Worm (Caenorhabditis elegans) whole organism, L3 larva: Measurements from ENCODE around the gene icln-1.

Source experiments
- elt-2 ChIP-seq: sonication (generic microtip); optimal IDR thresholded peaks from 2 replicates; lab custom pipeline; 2016; ENCODE audit warnings: missing genetic modification reagents, mild to moderate bottlenecking, missing genetic modification characterization, missing compliant biosample characterization
- mdl-1 ChIP-seq: fragments of 150-350 bp; optimal IDR thresholded peaks from 2 replicates; lab custom pipeline; 2014; ENCODE audit warnings: missing biosample characterization, missing genetic modification characterization
- nfya-1 ChIP-seq: sonication (generic microtip); optimal IDR thresholded peaks from 2 replicates; lab custom pipeline; 2017; ENCODE audit warnings: missing genetic modification characterization, mild to moderate bottlenecking, missing compliant biosample characterization, antibody characterized with exemption, moderate library complexity; ENCODE audit not compliant: insufficient read depth
- nhr-11 ChIP-seq: fragments of 150-350 bp; optimal IDR thresholded peaks from 2 replicates; lab custom pipeline; 2014; ENCODE audit warnings: missing biosample characterization, missing genetic modification characterization
- nhr-12 ChIP-seq: fragments of 150-350 bp; optimal IDR thresholded peaks from 2 replicates; lab custom pipeline; 2014; ENCODE audit warnings: missing biosample characterization, missing genetic modification characterization
- nhr-25 ChIP-seq: sonication (generic microtip); optimal IDR thresholded peaks from 2 replicates; lab custom pipeline; 2017; ENCODE audit warnings: missing biosample characterization, missing genetic modification characterization
- nhr-76 ChIP-seq: fragments of 150-350 bp; sonication (generic microtip); optimal IDR thresholded peaks from 5 replicates; lab custom pipeline; 2014; ENCODE audit warnings: missing biosample characterization, missing genetic modification characterization
- pqm-1 ChIP-seq: fragments of 150-350 bp; optimal IDR thresholded peaks from 2 replicates; lab custom pipeline; 2017; ENCODE audit warnings: missing biosample characterization, missing genetic modification characterization, inconsistent platforms

DNA sequence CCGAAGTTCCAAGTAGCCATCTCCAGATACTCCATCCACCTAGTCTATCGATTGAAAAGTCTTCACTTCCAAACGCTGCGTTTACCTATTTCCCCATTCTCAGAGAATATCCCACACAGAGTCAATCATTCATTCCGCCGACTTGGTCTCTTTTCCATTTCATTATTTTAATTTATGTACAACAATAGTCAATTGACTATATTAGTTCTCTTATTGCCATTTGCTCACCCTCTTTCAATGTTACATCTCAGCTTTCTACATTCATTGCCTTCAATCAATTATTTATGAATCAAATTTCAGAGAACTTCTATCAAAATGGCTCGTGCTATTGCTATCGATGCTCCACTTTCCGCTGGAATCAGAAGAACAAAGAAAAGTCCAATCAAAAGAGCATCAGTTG lies 13.2 kb upstream of the icln-1 start, which contains the start of gene aly-1:
- TF ChIP-seq nfya-1 (tag; lab: Kevin White, UChicago) (no peak), nhr-76 (tag; lab: Kevin White, UChicago) (no peak), nhr-11 (tag; lab: Kevin White, UChicago) (no peak), elt-2 (tag; lab: Kevin White, UChicago) (no peak), nhr-25 (tag; lab: Kevin White, UChicago) (no peak), nhr-12 (tag; lab: Kevin White, UChicago) (no peak), mdl-1 (tag; lab: Kevin White, UChicago) (no peak), pqm-1 (no peak)
